Worm (Caenorhabditis elegans) whole organism, young adult: ENCODE results near the gene hmit-1.2.

Experiments
- F10E7.11 ChIP-seq: sonication (generic microtip); optimal IDR thresholded peaks from 2 replicates; lab custom pipeline; 2017; ENCODE audit warnings: mild to moderate bottlenecking, missing genetic modification characterization, moderate library complexity, missing compliant biosample characterization
- F22D6.2 ChIP-seq: sonication (generic microtip); optimal IDR thresholded peaks from 2 replicates; lab custom pipeline; 2016; ENCODE audit warnings: mild to moderate bottlenecking, missing genetic modification characterization, missing compliant biosample characterization
- F39B2.1 ChIP-seq: fragments of 200-800 bp; sonication (Bioruptor generic); IDR thresholded peaks from 2 replicates; pipeline ENCODE4 v1.3.6; 2022; ENCODE audit warnings: missing genetic modification reagents, missing genetic modification characterization, missing compliant biosample characterization
- F57A8.1 ChIP-seq: fragments of 200-800 bp; sonication (Bioruptor generic); optimal IDR thresholded peaks from 2 replicates; lab custom pipeline; 2018; ENCODE audit warnings: mild to moderate bottlenecking, missing genetic modification characterization, moderate library complexity, missing compliant biosample characterization
- F57C9.4 ChIP-seq: sonication (generic microtip); optimal IDR thresholded peaks from 2 replicates; lab custom pipeline; 2017; ENCODE audit warnings: mild to moderate bottlenecking, missing genetic modification characterization, missing compliant biosample characterization
- K12H6.12 ChIP-seq: fragments of 200-800 bp; sonication (Bioruptor generic); optimal IDR thresholded peaks from 2 replicates; lab custom pipeline; 2018; ENCODE audit warnings: mild to moderate bottlenecking, missing genetic modification characterization, missing compliant biosample characterization
- Y67H2A.10 ChIP-seq: fragments of 200-800 bp; sonication (Bioruptor generic); conservative IDR thresholded peaks from 2 replicates; pipeline ENCODE4 v1.3.6; 2022; ENCODE audit warnings: missing genetic modification reagents, missing genetic modification characterization, missing compliant biosample characterization
- Y79H2A.3 ChIP-seq: fragments of 200-800 bp; sonication (Bioruptor generic); conservative IDR thresholded peaks from 2 replicates; pipeline ENCODE4 v1.3.6; 2022; ENCODE audit warnings: missing genetic modification reagents, missing genetic modification characterization, missing compliant biosample characterization
- ama-1 ChIP-seq, 3 experiments: fragments of 150-350 bp in 1 of 3; sonication (generic microtip) in 2 of 3; optimal IDR thresholded peaks; 2 replicates each; lab custom pipeline; 2014 to 2018; ENCODE audit warnings: missing biosample characterization in 2 of 3, missing genetic modification characterization in 2 of 3, missing genetic modification reagents in 2 of 3
- attf-5 ChIP-seq: fragments of 200-800 bp; sonication (Bioruptor generic); optimal IDR thresholded peaks from 2 replicates; lab custom pipeline; 2018; ENCODE audit warnings: mild to moderate bottlenecking, missing genetic modification characterization, missing compliant biosample characterization
- bed-2 ChIP-seq: fragments of 200-800 bp; sonication (Bioruptor generic); IDR thresholded peaks from 2 replicates; pipeline ENCODE4 v1.3.6; 2022; ENCODE audit warnings: missing genetic modification reagents, missing genetic modification characterization, missing compliant biosample characterization
- cebp-1 ChIP-seq, 2 experiments: fragments of 200-800 bp in 1 of 2; sonication (Bioruptor generic) in 1 of 2; sonication (generic microtip) in 1 of 2; IDR thresholded peaks in 1 of 2; optimal IDR thresholded peaks in 1 of 2; 2 replicates each; pipeline versions ENCODE4 v1.3.6 to Lab custom; 2017 to 2022; ENCODE audit warnings: missing compliant biosample characterization in 2 of 2, missing genetic modification characterization in 2 of 2, mild to moderate bottlenecking in 1 of 2, missing genetic modification reagents in 1 of 2, moderate library complexity in 1 of 2
- cebp-2 ChIP-seq: fragments of 200-800 bp; sonication (Bioruptor generic); IDR thresholded peaks from 2 replicates; pipeline ENCODE4 v1.3.6; 2022; ENCODE audit warnings: missing genetic modification characterization, missing compliant biosample characterization
- ceh-27 ChIP-seq: fragments of 200-800 bp; sonication (Bioruptor generic); optimal IDR thresholded peaks from 2 replicates; lab custom pipeline; 2018; ENCODE audit warnings: mild to moderate bottlenecking, missing genetic modification characterization, moderate library complexity, missing compliant biosample characterization
- ceh-79 ChIP-seq: sonication (generic microtip); optimal IDR thresholded peaks from 2 replicates; lab custom pipeline; 2017; ENCODE audit warnings: mild to moderate bottlenecking, missing genetic modification characterization, missing compliant biosample characterization
- die-1 ChIP-seq: sonication (generic microtip); optimal IDR thresholded peaks from 2 replicates; lab custom pipeline; 2016; ENCODE audit warnings: missing genotype, mild to moderate bottlenecking, missing genetic modification characterization, missing compliant biosample characterization
- dpff-1 ChIP-seq: sonication (generic microtip); optimal IDR thresholded peaks from 2 replicates; lab custom pipeline; 2017; ENCODE audit warnings: mild to moderate bottlenecking, missing genetic modification characterization, missing compliant biosample characterization
- dpl-1 ChIP-seq: fragments of 150-350 bp; optimal IDR thresholded peaks from 2 replicates; lab custom pipeline; 2014; ENCODE audit warnings: missing biosample characterization, missing genetic modification reagents, missing genetic modification characterization
- egl-18 ChIP-seq: fragments of 200-800 bp; sonication (Bioruptor generic); IDR thresholded peaks from 2 replicates; pipeline ENCODE4 v1.3.6; 2022; ENCODE audit warnings: missing genetic modification reagents, missing genetic modification characterization, missing compliant biosample characterization
- egrh-3 ChIP-seq: fragments of 200-800 bp; sonication (Bioruptor generic); IDR thresholded peaks from 2 replicates; pipeline ENCODE4 v1.3.6; 2022; ENCODE audit warnings: missing genetic modification reagents, missing genetic modification characterization, missing compliant biosample characterization
- him-1 ChIP-seq: sonication (generic microtip); optimal IDR thresholded peaks from 2 replicates; lab custom pipeline; 2016; ENCODE audit warnings: missing genotype, missing genetic modification reagents, missing genetic modification characterization, missing compliant biosample characterization
- hmg-1.2 ChIP-seq: fragments of 200-800 bp; sonication (Bioruptor generic); IDR thresholded peaks from 2 replicates; pipeline ENCODE4 v1.3.6; 2022; ENCODE audit warnings: missing genetic modification reagents, missing genetic modification characterization, missing compliant biosample characterization
- hsf-1 ChIP-seq: fragments of 200-800 bp; sonication (Bioruptor generic); IDR thresholded peaks from 2 replicates; pipeline ENCODE4 v1.3.6; 2022; ENCODE audit warnings: missing genetic modification reagents, missing genetic modification characterization, missing compliant biosample characterization
- lin-26 ChIP-seq: fragments of 200-800 bp; sonication (Bioruptor generic); IDR thresholded peaks from 2 replicates; pipeline ENCODE4 v1.3.6; 2022; ENCODE audit warnings: missing genetic modification reagents, missing genetic modification characterization, missing compliant biosample characterization
- lin-35 ChIP-seq, 3 experiments: fragments of 150-350 bp in 2 of 3; sonication (generic microtip) in 1 of 3; optimal IDR thresholded peaks; 2 replicates each; lab custom pipeline; 2014 to 2018; ENCODE audit warnings: missing biosample characterization in 3 of 3, missing genetic modification characterization in 3 of 3, missing genetic modification reagents in 3 of 3
- madf-10 ChIP-seq: sonication (generic microtip); optimal IDR thresholded peaks from 2 replicates; lab custom pipeline; 2016; ENCODE audit warnings: mild to moderate bottlenecking, missing genetic modification characterization, missing compliant biosample characterization
- madf-8 ChIP-seq: fragments of 200-800 bp; sonication (Bioruptor generic); conservative IDR thresholded peaks from 2 replicates; pipeline ENCODE4 v1.3.6; 2022; ENCODE audit warnings: missing genetic modification reagents, missing genetic modification characterization, missing compliant biosample characterization
- mxl-1 ChIP-seq: sonication (generic microtip); optimal IDR thresholded peaks from 2 replicates; lab custom pipeline; 2016; ENCODE audit warnings: missing genetic modification characterization, missing compliant biosample characterization
- nhr-120 ChIP-seq: fragments of 200-800 bp; sonication (Bioruptor generic); IDR thresholded peaks from 2 replicates; pipeline ENCODE4 v1.3.6; 2022; ENCODE audit warnings: missing genetic modification characterization, missing compliant biosample characterization
- nhr-179 ChIP-seq: sonication (generic microtip); optimal IDR thresholded peaks from 2 replicates; lab custom pipeline; 2016; ENCODE audit warnings: mild to moderate bottlenecking, missing genetic modification characterization, missing compliant biosample characterization
- nhr-80 ChIP-seq: sonication (generic microtip); optimal IDR thresholded peaks from 2 replicates; lab custom pipeline; 2016; ENCODE audit warnings: missing genetic modification characterization, missing compliant biosample characterization
- repo-1 ChIP-seq: sonication (generic microtip); optimal IDR thresholded peaks from 2 replicates; lab custom pipeline; 2017; ENCODE audit warnings: mild to moderate bottlenecking, missing genetic modification characterization, missing compliant biosample characterization
- rpc-1 ChIP-seq, 2 experiments: fragments of 150-350 bp in 1 of 2; sonication (generic microtip) in 1 of 2; optimal IDR thresholded peaks; 2 replicates each; lab custom pipeline; 2014 to 2018; ENCODE audit warnings: missing biosample characterization in 1 of 2, missing genetic modification characterization in 1 of 2, missing genetic modification reagents in 1 of 2, missing genotype in 1 of 2
- sptf-2 ChIP-seq: fragments of 200-800 bp; sonication (Bioruptor generic); optimal IDR thresholded peaks from 2 replicates; lab custom pipeline; 2018; ENCODE audit warnings: mild to moderate bottlenecking, missing genetic modification characterization, missing compliant biosample characterization
- tbp1 ChIP-seq: fragments of 200-800 bp; sonication (Bioruptor generic); optimal IDR thresholded peaks from 2 replicates; lab custom pipeline; 2018; ENCODE audit warnings: mild to moderate bottlenecking, missing genetic modification characterization, missing compliant biosample characterization
- tbx-9 ChIP-seq: sonication (generic microtip); optimal IDR thresholded peaks from 2 replicates; lab custom pipeline; 2016; ENCODE audit warnings: borderline replicate concordance, missing genetic modification characterization, inconsistent platforms, missing compliant biosample characterization
- unc-62 ChIP-seq: fragments of 150-350 bp; optimal IDR thresholded peaks from 2 replicates; lab custom pipeline; 2014; ENCODE audit warnings: missing biosample characterization, missing genetic modification reagents, missing genetic modification characterization
- xnd-1 ChIP-seq: sonication (generic microtip); optimal IDR thresholded peaks from 2 replicates; lab custom pipeline; 2016; ENCODE audit warnings: missing genotype, missing genetic modification reagents, missing genetic modification characterization, missing compliant biosample characterization
- zfh-2 ChIP-seq: fragments of 200-800 bp; sonication (Bioruptor generic); conservative IDR thresholded peaks from 2 replicates; pipeline ENCODE4 v1.3.6; 2022; ENCODE audit warnings: missing genetic modification reagents, missing genetic modification characterization, missing compliant biosample characterization
- ztf-28 ChIP-seq: fragments of 200-800 bp; sonication (Bioruptor generic); IDR thresholded peaks from 2 replicates; pipeline ENCODE4 v1.3.6; 2022; ENCODE audit warnings: missing genetic modification reagents, missing genetic modification characterization, missing compliant biosample characterization
- ztf-6 ChIP-seq: fragments of 200-800 bp; sonication (Bioruptor generic); IDR thresholded peaks from 2 replicates; pipeline ENCODE4 v1.3.6; 2022; ENCODE audit warnings: missing genetic modification reagents, missing genetic modification characterization, missing compliant biosample characterization

The hmit-1.2 gene

ce11 chrV:18524460-18524859, at the start of gene hmit-1.2:
Gene hmit-1.2, plus strand, starts transcription at chrV:18524760.
- TF ChIP-seq rpc-1 (optimal IDR thresholded peaks at IDR 0.05; lab: Kevin White, UChicago) (no peak), rpc-1 (tag; optimal IDR thresholded peaks at IDR 0.05; lab: Kevin White, UChicago) (no peak), tbx-9 (tag; lab: Kevin White, UChicago) (no peak), ceh-79 (tag; lab: Kevin White, UChicago) (no peak), nhr-179 (tag; lab: Kevin White, UChicago) (no peak), hsf-1 (no peak), F10E7.11 (no peak)

- TF ChIP-seq Y67H2A.10 = no peak
- TF ChIP-seq nhr-80 (tag; lab: Kevin White, UChicago) = no peak
- TF ChIP-seq F57A8.1 (GFP tag; lab: Kevin White, UChicago) = no peak
- no peak for TF ChIP-seq him-1
- TF ChIP-seq zfh-2 (GFP tag; lab: Robert Waterston, UW) = no peak
- TF ChIP-seq, all 124 proteins: peak for 0
Measured at ce11 chrV:18476090-18476489, 48.5 kb upstream of the hmit-1.2 start, which contains the start of gene srh-179. Gene srh-179, plus strand, starts transcription at chrV:18476390.

- no peak for TF ChIP-seq xnd-1 (tag; lab: Kevin White, UChicago)
- no peak for TF ChIP-seq egl-18
- no peak for TF ChIP-seq bed-2 (GFP tag; lab: Robert Waterston, UW)
- no peak for TF ChIP-seq F22D6.2 (tag; lab: Kevin White, UChicago)
- no peak for TF ChIP-seq ama-1 (optimal IDR thresholded peaks at IDR 0.05; lab: Kevin White, UChicago)
- no peak for TF ChIP-seq ama-1 (GFP tag; optimal IDR thresholded peaks at IDR 0.05; lab: Kevin White, UChicago)
- no peak for TF ChIP-seq tbp1
Measured at ce11 chrV:18480231-18480630, 44.3 kb upstream of the hmit-1.2 start, which contains the start of gene srh-178. Gene srh-178, minus strand, starts transcription at chrV:18480331.

DNA sequence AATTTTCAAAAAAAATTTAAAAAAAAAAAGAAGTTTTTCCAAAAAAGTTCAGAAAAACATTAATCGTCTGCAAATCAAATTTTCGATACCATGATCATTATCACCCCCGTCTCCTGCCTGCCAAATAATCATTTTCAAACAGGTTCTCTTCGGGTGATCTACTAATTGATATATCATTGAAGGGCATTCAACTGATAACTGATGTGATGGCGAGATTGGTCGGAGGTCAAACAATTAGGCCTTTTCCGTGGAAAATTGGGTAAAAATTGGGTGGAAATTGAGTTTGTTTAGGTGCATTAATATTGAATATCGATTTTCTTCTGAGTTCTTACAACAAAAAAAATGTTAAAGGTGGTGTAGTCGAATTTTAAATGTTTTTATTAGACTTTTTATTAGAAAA, 37.4 kb upstream of the hmit-1.2 start, which contains the start of gene Y51A2D.18:
Y51A2D.18 (minus strand) TSS at position 101 of the 400 bp plus-strand sequence.
- TF ChIP-seq die-1 (no peak), attf-5 (no peak), cebp-2 (GFP tag; lab: Robert Waterston, UW) (no peak), ztf-28 (no peak), Y79H2A.3 (no peak), madf-8 (GFP tag; lab: Robert Waterston, UW) (no peak), F57A8.1 (GFP tag; lab: Kevin White, UChicago) (no peak), nhr-120 (GFP tag; lab: Robert Waterston, UW) (no peak), lin-26 (no peak), sptf-2 (no peak), madf-10 (tag; lab: Kevin White, UChicago) (no peak)
- TF ChIP-seq, all 124 proteins: peak for 0

DNA sequence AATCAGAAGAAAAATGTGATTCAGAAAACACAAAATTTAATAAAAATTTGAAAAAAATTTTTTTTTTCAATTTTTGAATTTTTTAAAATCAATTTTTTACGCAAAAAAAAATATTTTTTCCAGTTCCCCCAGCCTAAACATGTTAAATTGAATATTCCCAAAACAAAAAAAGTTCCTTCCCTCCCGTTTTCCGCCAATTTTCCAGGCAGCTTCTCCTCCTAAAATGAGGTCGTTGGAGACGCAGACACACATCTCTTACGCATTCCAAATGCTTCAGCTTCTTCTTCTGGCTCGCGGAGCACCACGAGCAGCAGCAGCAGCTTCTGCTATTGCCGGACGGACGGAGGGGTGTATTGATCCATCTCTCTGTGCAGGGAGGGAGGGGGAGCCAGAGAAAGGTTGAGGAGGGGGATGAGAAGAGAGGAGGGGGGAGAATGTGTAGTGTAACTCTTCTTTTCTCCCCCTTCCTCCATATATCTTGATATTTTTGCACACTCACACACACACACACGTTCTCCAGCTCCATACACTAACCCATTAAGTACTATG, 34.2 kb upstream of the hmit-1.2 start:
- TF ChIP-seq lin-35 (GFP tag; optimal IDR thresholded peaks at IDR 0.05; lab: Kevin White, UChicago) (peak in 1 of 3 experiments; percentile 47), repo-1 (tag; lab: Kevin White, UChicago) (no peak), attf-5 (peak; percentile 4), hsf-1 (no peak), K12H6.12 (peak; percentile 90), egl-18 (no peak), unc-62 (GFP tag; lab: Kevin White, UChicago) (no peak), hmg-1.2 (GFP tag; lab: Robert Waterston, UW) (no peak), ztf-6 (GFP tag; lab: Robert Waterston, UW) (no peak), zfh-2 (GFP tag; lab: Robert Waterston, UW) (peak; percentile 95), mxl-1 (tag; lab: Kevin White, UChicago) (no peak), bed-2 (GFP tag; lab: Robert Waterston, UW) (no peak), dpff-1 (tag; lab: Kevin White, UChicago) (no peak), F57C9.4 (no peak), ceh-27 (GFP tag; lab: Kevin White, UChicago) (peak; percentile 35), F57A8.1 (GFP tag; lab: Kevin White, UChicago) (no peak), dpl-1 (no peak), egrh-3 (peak; percentile 84), cebp-1 (GFP tag; IDR thresholded peaks at IDR 0.05; lab: Robert Waterston, UW) (no peak), cebp-1 (tag; optimal IDR thresholded peaks at IDR 0.05; lab: Kevin White, UChicago) (peak; percentile 31), F39B2.1 (GFP tag; lab: Robert Waterston, UW) (no peak)
